Worm (Caenorhabditis elegans) whole organism, L3 larva: ENCODE measurements around the gene nst-1.

Source experiments
- R02D3.7 ChIP-seq: fragments of 150-350 bp; optimal IDR thresholded peaks from 2 replicates; lab custom pipeline; 2014; ENCODE audit warnings: missing biosample characterization, missing genetic modification characterization
- aly-2 ChIP-seq: fragments of 150-350 bp; optimal IDR thresholded peaks from 2 replicates; lab custom pipeline; 2014; ENCODE audit warnings: missing biosample characterization, missing genetic modification characterization
- ama-1 ChIP-seq: fragments of 150-350 bp; optimal IDR thresholded peaks from 2 replicates; lab custom pipeline; 2018
- ceh-28 ChIP-seq: fragments of 150-350 bp; optimal IDR thresholded peaks from 2 replicates; lab custom pipeline; 2014; ENCODE audit warnings: missing biosample characterization, missing genetic modification reagents, missing genetic modification characterization
- daf-12 ChIP-seq: fragments of 150-350 bp; optimal IDR thresholded peaks from 2 replicates; lab custom pipeline; 2014; ENCODE audit warnings: missing biosample characterization, missing genetic modification reagents, missing genetic modification characterization
- egl-27 ChIP-seq: sonication (generic microtip); optimal IDR thresholded peaks from 4 replicates; lab custom pipeline; 2017; ENCODE audit warnings: missing biosample characterization, missing genetic modification reagents, missing genetic modification characterization
- elt-2 ChIP-seq: sonication (generic microtip); optimal IDR thresholded peaks from 2 replicates; lab custom pipeline; 2016; ENCODE audit warnings: missing genetic modification reagents, mild to moderate bottlenecking, missing genetic modification characterization, missing compliant biosample characterization
- elt-3 ChIP-seq, 3 experiments: fragments of 150-350 bp in 1 of 3; sonication (generic microtip) in 2 of 3; optimal IDR thresholded peaks; 2 replicates in 2 of 3; 4 replicates in 1 of 3; lab custom pipeline; 2014 to 2017; ENCODE audit warnings: missing biosample characterization in 3 of 3, missing genetic modification characterization in 3 of 3
- fkh-10 ChIP-seq: sonication (generic microtip); optimal IDR thresholded peaks from 2 replicates; lab custom pipeline; 2017; ENCODE audit warnings: missing biosample characterization, missing genetic modification reagents, missing genetic modification characterization
- fkh-2 ChIP-seq: fragments of 150-350 bp; optimal IDR thresholded peaks from 2 replicates; lab custom pipeline; 2014; ENCODE audit warnings: missing biosample characterization, missing genetic modification reagents, missing genetic modification characterization
- fos-1 ChIP-seq: fragments of 150-350 bp; optimal IDR thresholded peaks from 2 replicates; lab custom pipeline; 2014; ENCODE audit warnings: missing biosample characterization, missing genetic modification characterization
- jun-1 ChIP-seq: fragments of 150-350 bp; optimal IDR thresholded peaks from 2 replicates; lab custom pipeline; 2014; ENCODE audit warnings: missing biosample characterization, missing genetic modification reagents, missing genetic modification characterization
- lin-39 ChIP-seq: fragments of 150-350 bp; optimal IDR thresholded peaks from 2 replicates; lab custom pipeline; 2018; ENCODE audit warnings: missing biosample characterization, missing genetic modification reagents, missing genetic modification characterization
- mdl-1 ChIP-seq: fragments of 150-350 bp; optimal IDR thresholded peaks from 2 replicates; lab custom pipeline; 2014; ENCODE audit warnings: missing biosample characterization, missing genetic modification characterization
- mml-1 ChIP-seq: fragments of 150-350 bp; sonication (generic microtip); optimal IDR thresholded peaks from 3 replicates; lab custom pipeline; 2014; ENCODE audit warnings: missing biosample characterization, missing genetic modification characterization
- nfya-1 ChIP-seq: sonication (generic microtip); optimal IDR thresholded peaks from 2 replicates; lab custom pipeline; 2017; ENCODE audit warnings: missing genetic modification characterization, mild to moderate bottlenecking, missing compliant biosample characterization, antibody characterized with exemption, moderate library complexity; ENCODE audit not compliant: insufficient read depth
- nhr-11 ChIP-seq: fragments of 150-350 bp; optimal IDR thresholded peaks from 2 replicates; lab custom pipeline; 2014; ENCODE audit warnings: missing biosample characterization, missing genetic modification characterization
- nhr-12 ChIP-seq: fragments of 150-350 bp; optimal IDR thresholded peaks from 2 replicates; lab custom pipeline; 2014; ENCODE audit warnings: missing biosample characterization, missing genetic modification characterization
- nhr-23 ChIP-seq: fragments of 150-350 bp; optimal IDR thresholded peaks from 2 replicates; lab custom pipeline; 2014; ENCODE audit warnings: missing biosample characterization, missing genetic modification reagents, missing genetic modification characterization
- nhr-237 ChIP-seq: fragments of 150-350 bp; optimal IDR thresholded peaks from 2 replicates; lab custom pipeline; 2014; ENCODE audit warnings: missing biosample characterization, missing genetic modification characterization
- nhr-25 ChIP-seq: sonication (generic microtip); optimal IDR thresholded peaks from 2 replicates; lab custom pipeline; 2017; ENCODE audit warnings: missing biosample characterization, missing genetic modification characterization
- nhr-43 ChIP-seq: sonication (generic microtip); optimal IDR thresholded peaks from 2 replicates; lab custom pipeline; 2016; ENCODE audit warnings: mild to moderate bottlenecking, missing genetic modification characterization, missing compliant biosample characterization; ENCODE audit not compliant: poor library complexity, severe bottlenecking
- nhr-76 ChIP-seq: fragments of 150-350 bp; sonication (generic microtip); optimal IDR thresholded peaks from 5 replicates; lab custom pipeline; 2014; ENCODE audit warnings: missing biosample characterization, missing genetic modification characterization
- pqm-1 ChIP-seq: fragments of 150-350 bp; optimal IDR thresholded peaks from 2 replicates; lab custom pipeline; 2017; ENCODE audit warnings: missing biosample characterization, missing genetic modification characterization, inconsistent platforms
- sea-2 ChIP-seq: fragments of 150-350 bp; sonication (generic microtip); optimal IDR thresholded peaks from 4 replicates; lab custom pipeline; 2014; ENCODE audit warnings: missing biosample characterization, missing genetic modification reagents, missing genetic modification characterization
- skn-1 ChIP-seq: fragments of 150-350 bp; optimal IDR thresholded peaks from 2 replicates; lab custom pipeline; 2014; ENCODE audit warnings: missing biosample characterization, missing genetic modification characterization
- snpc-4 ChIP-seq: fragments of 150-350 bp; optimal IDR thresholded peaks from 2 replicates; lab custom pipeline; 2014; ENCODE audit warnings: missing biosample characterization, missing genetic modification characterization
- tbx-2 ChIP-seq: sonication (generic microtip); optimal IDR thresholded peaks from 2 replicates; lab custom pipeline; 2016; ENCODE audit warnings: mild to moderate bottlenecking, missing genetic modification characterization, missing compliant biosample characterization
- unc-39 ChIP-seq: sonication (generic microtip); optimal IDR thresholded peaks from 4 replicates; lab custom pipeline; 2017; ENCODE audit warnings: missing biosample characterization, missing genetic modification characterization
- zag-1 ChIP-seq: fragments of 150-350 bp; optimal IDR thresholded peaks from 2 replicates; lab custom pipeline; 2014; ENCODE audit warnings: missing biosample characterization, missing genetic modification characterization
- ztf-11 ChIP-seq: fragments of 150-350 bp; optimal IDR thresholded peaks from 2 replicates; lab custom pipeline; 2014; ENCODE audit warnings: missing biosample characterization, missing genetic modification characterization
- ztf-4 ChIP-seq: fragments of 150-350 bp; optimal IDR thresholded peaks from 2 replicates; lab custom pipeline; 2014; ENCODE audit warnings: missing biosample characterization, missing genetic modification characterization

nst-1 gene

ce11 chrII:8321244-8321643 lies 38.2 kb upstream of the nst-1 start, which contains the start of gene shw-1:
Gene shw-1 (minus strand): TSS chrII:8321471.
- TF ChIP-seq tbx-2 (no peak), lin-39 (tag; lab: Kevin White, UChicago) (no peak), ama-1 (lab: Kevin White, UChicago) (no peak), zag-1 (tag; lab: Kevin White, UChicago) (no peak), fos-1 (no peak), mml-1 (tag; lab: Kevin White, UChicago) (no peak), jun-1 (tag; lab: Kevin White, UChicago) (no peak), nhr-43 (tag; lab: Kevin White, UChicago) (no peak), skn-1 (tag; lab: Kevin White, UChicago) (no peak), egl-27 (tag; lab: Kevin White, UChicago) (no peak)

- TF ChIP-seq nhr-76 (tag; lab: Kevin White, UChicago) (no peak), nhr-23 (no peak), ztf-11 (tag; lab: Kevin White, UChicago) (no peak), nhr-25 (no peak), elt-3 (tag; optimal IDR thresholded peaks at IDR 0.05; lab: Kevin White, UChicago) (no peak), egl-27 (tag; lab: Kevin White, UChicago) (no peak), nhr-237 (tag; lab: Kevin White, UChicago) (no peak), tbx-2 (no peak), daf-12 (tag; lab: Kevin White, UChicago) (no peak), nhr-11 (tag; lab: Kevin White, UChicago) (no peak), fkh-2 (tag; lab: Kevin White, UChicago) (no peak)
These were observed 33.7 kb upstream of the nst-1 start for ce11 chrII:8316701-8317100.

ce11 chrII:8314768-8315167 lies 31.8 kb upstream of the nst-1 start:
- TF ChIP-seq skn-1 (tag; lab: Kevin White, UChicago) (no peak), unc-39 (no peak), nhr-11 (tag; lab: Kevin White, UChicago) (no peak), pqm-1 (tag; lab: Kevin White, UChicago) (no peak), fkh-2 (tag; lab: Kevin White, UChicago) (no peak), lin-39 (tag; lab: Kevin White, UChicago) (no peak), ceh-28 (no peak), ztf-4 (tag; lab: Kevin White, UChicago) (no peak), elt-2 (tag; lab: Kevin White, UChicago) (no peak), egl-27 (tag; lab: Kevin White, UChicago) (no peak)

DNA sequence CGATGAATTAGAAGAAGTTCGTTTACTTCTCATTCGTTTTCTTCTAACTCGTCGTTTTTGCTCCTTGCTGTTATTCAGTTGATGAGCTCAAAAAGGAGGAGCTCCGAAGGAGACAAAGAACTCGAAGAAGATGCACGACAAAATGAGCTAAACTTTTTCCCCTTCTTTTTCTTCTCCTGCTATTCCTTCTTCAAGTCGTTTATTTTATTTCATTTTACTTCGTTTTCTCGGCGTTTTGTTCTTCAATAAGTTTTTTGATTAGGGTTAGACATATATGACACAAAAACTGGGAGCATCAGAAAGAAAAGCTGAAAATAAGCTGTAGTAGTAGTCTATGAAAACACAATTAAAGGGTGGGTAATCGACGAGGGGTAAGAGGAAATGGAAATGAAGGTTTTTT lies 29.0 kb upstream of the nst-1 start:
- TF ChIP-seq nhr-25 (no peak), ztf-11 (tag; lab: Kevin White, UChicago) (no peak), sea-2 (GFP tag; lab: Kevin White, UChicago) (no peak), aly-2 (tag; lab: Kevin White, UChicago) (no peak)
- TF ChIP-seq, all 47 proteins: peak for 0

DNA sequence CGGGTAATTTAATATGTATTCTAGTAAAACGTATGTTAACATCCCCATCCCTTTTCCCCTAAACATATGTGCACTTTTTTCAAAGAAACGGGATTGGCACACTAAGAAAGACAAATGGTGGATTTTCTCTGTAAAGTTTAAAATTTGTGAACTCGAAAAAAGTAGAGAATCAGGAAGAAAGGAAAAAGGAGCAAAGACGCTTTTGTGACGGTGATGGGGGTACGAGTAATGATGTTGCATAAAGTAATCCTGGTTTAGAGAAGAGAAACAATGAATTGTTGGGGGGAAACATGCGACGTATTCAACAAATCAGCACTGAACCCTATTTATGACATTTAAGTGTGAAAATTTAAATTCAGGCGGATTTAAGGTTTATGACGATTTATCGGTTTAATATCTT lies 28.5 kb upstream of the nst-1 start:
- TF ChIP-seq nhr-43 (tag; lab: Kevin White, UChicago) (no peak), jun-1 (tag; lab: Kevin White, UChicago) (no peak), snpc-4 (tag; lab: Kevin White, UChicago) (no peak), mml-1 (tag; lab: Kevin White, UChicago) (no peak), fkh-10 (GFP tag; lab: Kevin White, UChicago) (no peak), nhr-237 (tag; lab: Kevin White, UChicago) (no peak), R02D3.7 (tag; lab: Kevin White, UChicago) (no peak), elt-3 (tag; optimal IDR thresholded peaks at IDR 0.05; lab: Kevin White, UChicago) (no peak), nhr-11 (tag; lab: Kevin White, UChicago) (no peak), nhr-25 (no peak), nfya-1 (tag; lab: Kevin White, UChicago) (no peak), lin-39 (tag; lab: Kevin White, UChicago) (no peak), daf-12 (tag; lab: Kevin White, UChicago) (no peak), ama-1 (lab: Kevin White, UChicago) (no peak), nhr-12 (tag; lab: Kevin White, UChicago) (no peak), mdl-1 (tag; lab: Kevin White, UChicago) (no peak), fos-1 (no peak)
